Worm (Caenorhabditis elegans): ENCODE data around the gene Y48A6B.7.

Y48A6B.7 gene

DNA sequence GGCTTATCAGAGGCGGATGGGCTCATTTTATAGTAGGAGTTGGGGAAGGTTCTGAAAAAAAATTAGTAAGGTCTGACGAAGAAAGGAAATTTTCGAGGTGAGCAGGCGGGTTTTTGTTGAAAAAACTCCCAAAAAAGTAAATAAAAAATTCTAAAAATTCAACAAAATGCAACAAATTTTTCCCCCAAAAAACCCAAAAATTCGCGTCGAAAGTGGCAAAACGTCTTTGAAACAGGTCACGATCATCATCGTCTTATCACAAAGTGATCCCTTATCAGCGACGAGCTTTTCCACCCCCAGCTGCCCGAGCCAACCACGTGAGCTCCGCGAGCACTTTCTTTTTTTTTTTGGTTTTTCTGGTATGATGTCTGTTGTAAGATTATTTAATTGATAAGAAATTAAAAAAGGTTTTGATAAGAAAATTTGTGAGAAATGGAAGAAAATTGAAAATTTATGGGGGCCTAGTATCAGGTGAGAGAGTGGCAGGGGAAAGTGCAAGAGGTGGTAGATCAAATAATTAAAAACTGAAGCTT is at the start of gene Y48A6B.7:
Y48A6B.7 (minus strand) TSS at position 51 of the 533 bp plus-strand sequence.
- TF ChIP-seq dao-5 (tag; optimal IDR thresholded peaks at IDR 0.05) (no peak), him-1 (tag; optimal IDR thresholded peaks at IDR 0.05) (no peak), W03F9.2 (tag; optimal IDR thresholded peaks at IDR 0.05) (peak; percentile 28)

DNA sequence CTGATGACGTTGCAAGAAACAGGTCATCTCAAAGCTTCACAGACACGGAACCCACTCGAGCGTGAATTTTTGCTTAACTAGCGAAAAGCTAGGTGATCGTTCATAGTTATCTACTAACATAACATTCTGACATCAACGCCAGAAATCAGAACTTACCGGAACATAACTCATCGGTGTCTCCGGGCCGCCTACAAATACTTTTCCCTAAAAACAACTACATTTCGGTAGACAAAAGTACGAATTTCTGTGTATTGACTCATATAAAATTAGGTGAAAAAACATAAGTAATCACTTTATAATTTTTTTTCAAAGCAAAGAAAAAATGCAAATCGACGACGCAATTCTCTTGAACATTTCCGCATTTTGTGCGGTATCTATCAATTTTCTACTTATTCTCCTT is 47.8 kb upstream of the Y48A6B.7 start, which contains the start of gene str-261:
str-261 (plus strand) TSS at position 301 of the 400 bp plus-strand sequence.
- TF ChIP-seq him-1 (tag; optimal IDR thresholded peaks at IDR 0.05) (no peak), dao-5 (tag; optimal IDR thresholded peaks at IDR 0.05) (no peak), W03F9.2 (tag; optimal IDR thresholded peaks at IDR 0.05) (no peak)

DNA sequence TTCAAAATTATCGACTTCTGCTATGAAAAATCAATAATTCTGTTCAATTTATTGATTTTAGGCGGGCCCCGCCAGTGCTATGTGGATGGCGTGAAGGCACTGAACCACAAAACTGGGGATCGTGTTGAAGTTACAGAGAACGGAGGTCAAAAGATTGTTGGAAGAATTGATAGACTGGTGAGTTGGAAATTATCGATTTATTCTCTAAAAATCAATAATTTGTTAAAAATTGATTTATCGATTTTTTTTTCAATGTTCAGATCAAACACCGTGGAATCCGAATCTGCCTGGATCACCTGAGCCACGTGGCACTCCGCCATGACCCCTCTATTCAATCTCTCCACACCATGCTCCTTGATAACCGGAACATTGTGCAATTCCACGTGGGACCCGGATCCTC is 43.8 kb upstream of the Y48A6B.7 start:
- TF ChIP-seq him-1 (tag; optimal IDR thresholded peaks at IDR 0.05): no peak
- no peak for TF ChIP-seq dao-5 (tag; optimal IDR thresholded peaks at IDR 0.05)
- TF ChIP-seq W03F9.2 (tag; optimal IDR thresholded peaks at IDR 0.05): no peak

DNA sequence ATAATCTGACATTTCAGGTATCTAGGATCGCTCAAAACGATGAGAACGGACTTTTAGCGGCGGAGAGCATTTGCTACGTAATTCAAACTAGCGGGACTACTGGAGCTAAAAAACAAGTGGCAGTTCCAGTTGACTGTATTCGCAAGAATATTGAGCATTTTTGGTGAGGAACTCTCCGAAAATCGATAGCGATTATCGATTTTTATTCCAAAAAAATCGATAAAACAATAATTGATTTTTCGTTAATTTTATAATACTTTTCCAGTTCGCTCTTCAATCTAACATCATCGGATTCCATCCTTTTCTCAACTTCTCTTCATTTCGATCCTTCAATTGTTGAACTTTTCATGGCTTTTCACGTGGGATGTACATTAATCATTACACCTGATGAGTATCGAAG is 42.9 kb upstream of the Y48A6B.7 start:
- no peak for TF ChIP-seq dao-5 (tag; optimal IDR thresholded peaks at IDR 0.05)
- TF ChIP-seq him-1 (tag; optimal IDR thresholded peaks at IDR 0.05): no peak
- no peak for TF ChIP-seq W03F9.2 (tag; optimal IDR thresholded peaks at IDR 0.05)

DNA sequence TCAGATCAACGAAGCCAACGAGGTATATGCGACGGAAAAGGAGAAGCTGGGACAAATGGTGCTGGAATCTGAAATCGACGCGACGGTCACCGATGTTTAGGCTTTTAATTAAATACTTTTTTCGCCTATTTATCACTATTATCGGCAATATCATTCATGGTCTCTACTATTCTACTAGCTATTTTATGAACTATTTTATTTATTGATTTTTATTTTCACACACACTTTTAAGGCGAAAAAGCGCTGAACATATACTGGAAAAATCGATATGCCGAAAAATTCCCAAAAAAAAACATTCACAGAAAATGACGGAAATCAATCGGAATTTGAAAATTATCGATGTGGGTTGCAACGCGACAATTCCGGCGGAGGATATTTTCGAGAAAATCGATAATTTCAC is 42.2 kb upstream of the Y48A6B.7 start, which contains the start of gene W09D6.1:
W09D6.1 (plus strand) TSS at position 301 of the 400 bp plus-strand sequence.
- TF ChIP-seq him-1 (tag; optimal IDR thresholded peaks at IDR 0.05) (no peak), dao-5 (tag; optimal IDR thresholded peaks at IDR 0.05) (no peak), W03F9.2 (tag; optimal IDR thresholded peaks at IDR 0.05) (no peak)

DNA sequence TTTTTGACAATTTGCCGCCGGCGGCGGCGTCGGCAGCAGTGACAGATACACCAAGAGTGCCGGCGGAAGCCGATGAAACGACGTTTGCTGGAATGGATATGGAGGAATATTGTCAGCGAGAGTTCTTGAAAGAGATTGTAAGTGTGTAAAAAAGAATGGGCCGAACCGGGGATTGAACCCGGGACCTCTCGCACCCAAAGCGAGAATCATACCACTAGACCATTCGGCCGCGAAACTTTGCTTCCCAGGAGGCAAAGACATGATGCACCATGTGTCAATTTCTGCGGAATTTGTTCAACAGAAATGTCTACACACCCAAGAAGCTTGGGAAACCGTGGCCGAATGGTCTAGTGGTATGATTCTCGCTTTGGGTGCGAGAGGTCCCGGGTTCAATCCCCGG is 40.3 kb upstream of the Y48A6B.7 start:
- TF ChIP-seq W03F9.2 (tag; optimal IDR thresholded peaks at IDR 0.05) (peak; percentile 74), dao-5 (tag; optimal IDR thresholded peaks at IDR 0.05) (no peak), him-1 (tag; optimal IDR thresholded peaks at IDR 0.05) (peak; percentile 81)

DNA sequence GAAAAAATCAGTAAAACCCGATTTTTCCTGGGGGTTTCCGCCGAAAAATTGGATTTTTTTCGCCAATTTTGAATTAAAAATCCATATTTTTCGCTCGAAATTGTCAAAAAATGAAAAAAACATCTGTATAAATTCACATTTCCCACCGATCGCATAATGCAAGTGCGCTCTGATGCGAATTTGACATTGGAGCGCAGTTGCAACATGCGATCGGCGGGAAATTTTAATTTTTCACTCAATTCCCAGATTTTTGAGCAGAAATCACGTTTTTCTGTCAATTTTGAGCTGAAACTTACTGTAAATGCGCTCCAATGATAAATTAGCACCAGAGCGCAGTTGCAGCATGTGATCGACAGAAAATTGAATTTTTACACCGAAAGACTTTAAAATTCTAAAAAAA is 38.2 kb upstream of the Y48A6B.7 start:
- no peak for TF ChIP-seq him-1 (tag; optimal IDR thresholded peaks at IDR 0.05)
- TF ChIP-seq W03F9.2 (tag; optimal IDR thresholded peaks at IDR 0.05): no peak
- no peak for TF ChIP-seq dao-5 (tag; optimal IDR thresholded peaks at IDR 0.05)

DNA sequence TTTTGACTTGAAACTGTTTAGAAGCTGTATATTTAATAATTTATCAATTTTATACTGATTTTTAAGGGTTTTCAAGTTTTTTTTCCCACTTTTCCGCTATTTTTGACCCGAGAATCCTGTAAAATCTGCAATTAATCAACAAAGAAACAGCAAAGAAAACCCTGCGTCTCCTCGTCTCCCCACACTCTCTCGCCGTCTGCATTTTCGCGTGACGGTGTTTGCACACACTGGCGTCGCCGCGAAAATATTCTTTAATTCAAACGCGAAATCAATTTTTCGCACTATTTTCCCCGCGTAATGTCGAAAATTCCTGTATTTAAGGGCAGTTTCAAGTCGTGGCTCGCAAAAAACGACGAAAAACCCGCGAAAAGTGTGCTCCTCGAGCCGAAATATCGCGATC is 36.9 kb upstream of the Y48A6B.7 start, which contains the start of gene rsa-2:
rsa-2 (plus strand) TSS at position 221 of the 400 bp plus-strand sequence.
- TF ChIP-seq W03F9.2 (tag; optimal IDR thresholded peaks at IDR 0.05): peak; percentile 4
- TF ChIP-seq dao-5 (tag; optimal IDR thresholded peaks at IDR 0.05): no peak
- no peak for TF ChIP-seq him-1 (tag; optimal IDR thresholded peaks at IDR 0.05)

DNA sequence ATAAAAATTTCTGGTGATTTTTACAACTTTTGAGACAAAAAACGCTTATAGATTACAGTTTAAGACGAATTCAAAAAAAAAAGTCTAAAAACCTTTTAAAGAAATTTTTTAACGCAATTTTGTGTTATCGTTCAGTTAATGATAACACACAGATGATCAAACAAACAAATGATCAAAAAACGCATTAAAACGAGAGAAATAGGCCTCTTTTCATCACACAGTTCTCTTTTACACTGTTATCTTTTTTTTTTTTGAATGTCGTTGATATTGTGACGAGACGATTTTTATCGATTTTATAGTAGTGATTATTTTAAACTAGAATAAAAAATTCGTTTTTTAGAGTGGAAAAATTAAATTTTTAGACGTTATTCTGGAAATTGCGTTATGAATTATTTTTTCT is 33.4 kb upstream of the Y48A6B.7 start:
- TF ChIP-seq dao-5 (tag; optimal IDR thresholded peaks at IDR 0.05) (no peak), W03F9.2 (tag; optimal IDR thresholded peaks at IDR 0.05) (peak; percentile 36), him-1 (tag; optimal IDR thresholded peaks at IDR 0.05) (no peak)

DNA sequence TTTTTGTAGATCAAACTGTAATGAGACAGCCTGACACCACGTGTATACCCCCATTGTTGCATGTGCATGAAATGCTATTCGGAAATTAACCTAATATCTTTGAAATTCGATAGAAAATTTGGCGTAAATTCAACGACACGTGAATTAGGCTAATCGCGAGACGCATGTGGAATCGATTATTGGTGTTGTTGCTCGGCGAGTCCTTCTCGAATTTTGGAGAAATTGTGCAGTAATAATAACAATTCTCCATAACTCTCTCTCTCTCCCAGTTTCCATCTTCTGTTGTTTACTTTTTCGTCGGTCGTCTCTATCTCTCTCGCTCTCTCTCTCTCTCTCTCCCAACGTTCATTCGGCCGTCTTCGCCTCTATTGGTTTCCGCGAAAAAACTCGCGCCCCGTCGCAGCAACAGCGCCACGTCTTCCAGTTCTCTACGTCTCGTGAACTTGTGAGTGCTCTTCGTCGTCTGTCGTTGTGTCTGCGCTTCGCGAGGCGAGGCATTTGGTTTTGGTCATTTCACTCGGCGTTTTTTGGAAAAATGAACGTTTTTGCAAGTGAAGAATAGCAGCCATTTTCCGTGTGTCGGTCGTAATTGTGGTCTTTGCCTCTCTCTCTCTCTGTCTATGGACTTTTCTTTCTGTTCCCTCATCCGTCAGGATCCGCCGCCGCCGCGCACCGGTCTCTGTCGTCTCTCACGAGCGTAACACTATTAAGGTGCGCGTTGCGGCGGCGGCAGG is 28.3 kb upstream of the Y48A6B.7 start:
- TF ChIP-seq him-1 (tag; optimal IDR thresholded peaks at IDR 0.05): no peak
- TF ChIP-seq dao-5 (tag; optimal IDR thresholded peaks at IDR 0.05): no peak
- no peak for TF ChIP-seq W03F9.2 (tag; optimal IDR thresholded peaks at IDR 0.05)

DNA sequence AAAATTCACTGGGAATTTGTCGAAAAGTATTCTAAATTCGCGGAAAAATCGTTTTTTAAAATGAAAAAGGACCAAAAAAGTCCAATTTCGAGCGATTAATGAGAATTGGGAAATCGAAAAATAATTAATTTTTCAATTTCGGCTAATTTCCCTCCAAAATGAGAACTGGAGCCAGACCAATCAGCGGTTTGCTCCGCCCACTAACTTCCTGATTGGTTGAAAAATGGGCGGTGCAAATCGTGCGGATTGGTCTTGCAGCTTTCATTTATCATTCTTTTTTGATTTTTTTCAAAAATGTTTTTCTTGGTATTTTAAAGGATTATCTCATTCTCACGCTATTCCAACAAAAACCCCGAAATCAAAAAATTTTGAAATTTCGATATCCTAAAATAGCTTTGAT is 27.7 kb upstream of the Y48A6B.7 start:
- TF ChIP-seq him-1 (tag; optimal IDR thresholded peaks at IDR 0.05) (no peak), W03F9.2 (tag; optimal IDR thresholded peaks at IDR 0.05) (no peak), dao-5 (tag; optimal IDR thresholded peaks at IDR 0.05) (no peak)

DNA sequence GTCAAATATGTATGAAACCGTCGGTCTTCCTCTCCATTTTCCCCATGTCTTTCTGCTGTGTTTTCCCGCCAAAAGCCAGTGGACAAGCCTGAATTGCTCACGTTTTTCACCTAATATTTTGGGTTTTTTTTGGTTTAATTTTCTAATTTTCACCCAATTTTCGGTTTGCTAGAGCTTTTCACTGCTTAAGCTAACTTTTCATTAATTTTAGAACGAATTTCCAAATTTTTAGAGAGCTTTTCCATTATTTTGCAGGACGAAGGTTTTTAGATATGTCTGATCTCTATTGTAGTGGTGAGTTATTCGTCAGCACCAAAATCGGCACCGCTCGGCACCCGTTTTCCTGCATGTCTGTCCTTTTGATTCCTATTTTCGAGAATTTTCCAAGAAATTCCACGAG is 27.2 kb upstream of the Y48A6B.7 start:
- no peak for TF ChIP-seq him-1 (tag; optimal IDR thresholded peaks at IDR 0.05)

DNA sequence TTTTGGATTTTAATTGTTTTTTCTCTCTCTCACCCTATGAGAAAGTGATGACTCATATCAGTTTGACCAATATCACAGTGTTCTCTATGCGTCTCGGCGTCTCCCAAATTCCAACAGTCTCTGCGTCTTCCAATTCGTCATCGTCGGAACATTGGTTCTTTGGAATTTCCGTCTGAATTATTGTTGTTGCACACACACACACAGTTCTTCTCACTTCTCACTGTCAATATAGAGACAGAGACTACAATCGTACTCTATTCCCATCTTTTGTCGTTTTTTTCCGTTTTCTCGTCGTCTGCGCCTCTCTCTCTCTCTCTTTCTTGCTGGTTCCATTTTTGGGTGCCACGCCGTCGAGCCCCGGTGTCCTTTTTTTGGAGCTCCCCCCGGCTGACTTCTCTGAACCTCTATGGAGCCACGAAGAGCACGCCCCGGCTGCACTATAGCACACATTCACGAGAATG is 24.3 kb upstream of the Y48A6B.7 start:
- no peak for TF ChIP-seq W03F9.2 (tag; optimal IDR thresholded peaks at IDR 0.05)
- TF ChIP-seq dao-5 (tag; optimal IDR thresholded peaks at IDR 0.05): no peak
- no peak for TF ChIP-seq him-1 (tag; optimal IDR thresholded peaks at IDR 0.05)

DNA sequence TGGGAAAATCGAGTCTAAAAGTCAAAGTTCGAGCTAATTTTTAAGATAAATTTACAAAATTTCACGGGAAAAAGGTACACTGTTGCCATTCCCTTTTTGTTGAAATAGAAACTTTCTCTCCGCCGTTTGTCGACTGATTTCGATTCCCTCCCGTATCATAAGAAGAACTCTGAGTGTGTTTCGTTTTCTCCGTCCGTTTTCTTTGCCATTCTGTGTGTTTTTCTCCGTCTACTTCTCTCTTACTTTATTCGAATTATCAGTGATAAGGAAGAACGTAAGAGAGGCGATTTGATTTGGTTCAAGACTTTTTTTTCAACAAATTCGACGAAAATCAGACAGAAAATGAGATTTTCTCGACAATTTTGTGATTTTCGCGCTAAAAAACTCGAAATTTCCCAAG is 20.2 kb upstream of the Y48A6B.7 start:
- TF ChIP-seq dao-5 (tag; optimal IDR thresholded peaks at IDR 0.05) (no peak), him-1 (tag; optimal IDR thresholded peaks at IDR 0.05) (no peak), W03F9.2 (tag; optimal IDR thresholded peaks at IDR 0.05) (no peak)

Data from whole organism, L4/young adult.